Fruit fly (Drosophila melanogaster) S2 (cell line): ENCODE measurements around the gene CG32267.

Experiments
- CG8478 ChIP-seq: fragments of >200 bp; optimal IDR thresholded peaks from 2 replicates; lab custom pipeline; 2018
- CTCF ChIP-seq, 2 experiments: fragments of >200 bp; optimal IDR thresholded peaks; 2 replicates each; lab custom pipeline; 2018

The CG32267 gene

dm6 chr3L:3472063-3472528 is at the start of gene CG32267, which contains the start of gene CG42324:
TSS of gene CG32267 (minus strand) at chr3L:3472113.
TSS of gene CG42324 (plus strand) at chr3L:3472447.
- TF ChIP-seq CG8478 (lab: Kevin White, UChicago) (no peak), CTCF (optimal IDR thresholded peaks at IDR 0.05; lab: Kevin White, UChicago) (peak in 1 of 2 experiments; percentile 9)

dm6 chr3L:3518512-3519492 is 46.9 kb upstream of the CG32267 start:
- TF ChIP-seq CTCF (optimal IDR thresholded peaks at IDR 0.05; lab: Kevin White, UChicago) (no peak), CG8478 (lab: Kevin White, UChicago) (no peak)

DNA sequence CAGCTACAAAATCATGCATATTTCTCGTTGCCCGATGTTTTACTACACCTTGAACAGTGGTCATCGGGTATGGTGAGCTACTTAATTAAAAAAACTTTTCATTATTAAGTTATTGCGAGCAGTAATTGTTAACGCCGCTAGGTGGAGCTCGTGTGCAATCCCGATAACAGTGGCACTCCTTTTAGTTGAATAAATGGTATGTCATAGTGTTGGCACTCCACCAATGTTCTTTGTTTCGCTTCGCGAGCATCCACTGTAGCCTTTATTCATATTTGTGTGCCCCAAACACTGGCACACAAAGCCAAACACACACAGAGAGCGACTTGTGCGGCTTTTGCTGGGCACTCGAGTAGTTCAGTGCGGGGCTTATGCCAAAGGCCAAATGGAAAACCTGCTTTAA is 46.0 kb upstream of the CG32267 start:
- TF ChIP-seq CG8478 (lab: Kevin White, UChicago) (no peak), CTCF (optimal IDR thresholded peaks at IDR 0.05; lab: Kevin White, UChicago) (peak; percentile 67 to 71)

DNA sequence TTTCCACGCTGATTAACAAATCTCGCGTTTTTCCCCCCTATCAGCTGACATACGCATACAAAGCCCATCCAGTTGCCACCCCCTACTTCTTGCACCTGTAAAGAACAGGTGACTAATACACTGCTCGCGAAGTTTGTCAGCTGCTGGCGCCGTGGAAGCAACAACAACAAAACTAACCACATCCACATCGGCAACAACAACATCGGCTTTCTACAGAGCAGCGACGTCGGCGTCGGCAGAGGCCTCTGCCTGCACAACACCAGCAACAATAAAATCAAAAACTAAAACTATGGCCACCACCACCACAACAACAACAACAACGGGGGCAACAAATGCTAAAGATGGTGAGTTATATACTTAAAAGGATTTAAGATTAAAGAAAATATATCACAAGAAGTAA is 44.6 kb upstream of the CG32267 start:
- TF ChIP-seq CG8478 (lab: Kevin White, UChicago) (no peak), CTCF (optimal IDR thresholded peaks at IDR 0.05; lab: Kevin White, UChicago) (no peak)

DNA sequence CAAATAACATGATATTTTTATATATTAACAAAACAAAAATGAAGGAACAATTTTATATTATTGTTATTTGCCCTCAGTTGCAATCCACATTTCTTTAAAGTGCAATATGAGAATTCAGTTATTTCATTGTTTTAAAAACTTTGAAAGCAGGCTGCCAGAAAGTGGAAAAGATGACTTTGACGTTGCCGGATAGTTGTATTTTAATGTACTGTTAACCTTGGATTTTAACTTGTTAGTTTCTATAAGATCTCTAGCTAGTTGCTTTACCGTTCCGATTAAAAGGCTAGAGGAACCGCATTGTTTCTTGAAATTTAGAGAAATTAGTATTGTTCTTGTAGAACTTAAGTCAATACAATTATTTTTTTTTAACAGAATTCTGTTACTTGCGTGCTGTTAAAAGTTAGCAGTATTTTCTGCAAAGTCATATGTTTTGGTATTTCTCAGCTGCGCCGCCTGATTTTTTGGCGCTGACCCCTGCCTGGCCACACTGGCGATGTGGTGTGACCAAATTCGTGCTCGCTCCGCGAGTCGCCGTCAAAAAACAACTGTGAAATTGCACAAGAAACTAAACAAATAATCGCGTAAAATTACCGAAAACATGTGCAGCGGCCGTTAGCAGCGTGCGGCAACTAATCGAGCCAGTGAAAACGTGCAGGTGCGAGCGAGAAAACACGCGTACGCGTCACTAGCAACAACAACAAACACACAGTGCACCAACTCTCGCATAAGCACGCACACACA is 43.5 kb upstream of the CG32267 start, which contains the start of gene Eip63E:
Eip63E (plus strand) TSS at position 472 of the 741 bp plus-strand sequence.
- TF ChIP-seq CTCF (optimal IDR thresholded peaks at IDR 0.05; lab: Kevin White, UChicago) (peak in 1 of 2 experiments; percentile 10), CG8478 (lab: Kevin White, UChicago) (no peak)

dm6 chr3L:3514020-3514419 is 42.1 kb upstream of the CG32267 start:
- TF ChIP-seq CTCF (optimal IDR thresholded peaks at IDR 0.05; lab: Kevin White, UChicago) (no peak), CG8478 (lab: Kevin White, UChicago) (no peak)

- TF ChIP-seq CG8478 (lab: Kevin White, UChicago) (no peak), CTCF (optimal IDR thresholded peaks at IDR 0.05; lab: Kevin White, UChicago) (no peak)
These were observed 41.1 kb upstream of the CG32267 start for dm6 chr3L:3512998-3513397.

DNA sequence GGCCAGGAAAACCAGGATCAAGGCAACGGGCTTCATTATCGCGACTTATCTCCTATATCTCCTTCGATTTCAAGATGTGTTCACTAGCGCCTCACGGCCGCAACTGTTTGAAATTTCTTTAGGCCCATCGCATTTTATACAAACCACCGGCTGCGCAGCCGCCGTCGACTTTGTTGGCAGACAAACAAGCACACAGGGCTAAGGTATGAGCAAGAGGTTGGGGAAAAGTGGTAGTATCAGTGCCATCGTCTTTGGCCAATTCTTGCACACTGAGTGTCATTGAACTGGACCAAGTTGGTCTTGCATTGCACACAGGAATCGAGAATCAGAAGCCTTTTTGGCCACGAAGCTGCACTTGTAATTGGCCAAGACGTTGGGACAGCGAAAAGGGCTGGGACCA is 40.7 kb upstream of the CG32267 start, which contains the start of gene ImpE2:
ImpE2 (minus strand) TSS at position 115 of the 400 bp plus-strand sequence.
- TF ChIP-seq CTCF (optimal IDR thresholded peaks at IDR 0.05; lab: Kevin White, UChicago) (no peak), CG8478 (lab: Kevin White, UChicago) (no peak)

DNA sequence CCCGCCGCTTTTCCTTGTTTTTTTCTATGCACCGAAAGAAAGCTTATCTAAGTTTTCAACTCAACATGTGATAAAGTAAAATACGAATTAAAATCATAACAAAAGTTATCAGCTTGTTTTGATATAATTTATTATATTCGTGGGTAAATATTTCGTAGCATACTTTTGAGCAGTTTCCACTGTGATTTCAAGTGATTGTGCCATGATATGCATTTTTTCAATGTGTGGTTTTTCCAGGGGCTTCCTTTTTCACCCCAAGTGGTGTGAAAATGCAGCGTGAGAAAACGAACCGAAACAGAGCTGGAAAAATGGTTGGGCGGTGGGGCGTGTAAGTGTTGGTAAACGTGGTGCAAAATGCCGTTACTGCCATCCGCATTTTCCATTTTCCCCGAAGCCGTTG is 31.3 kb upstream of the CG32267 start:
- TF ChIP-seq CTCF (optimal IDR thresholded peaks at IDR 0.05; lab: Kevin White, UChicago): no peak
- no peak for TF ChIP-seq CG8478 (lab: Kevin White, UChicago)

DNA sequence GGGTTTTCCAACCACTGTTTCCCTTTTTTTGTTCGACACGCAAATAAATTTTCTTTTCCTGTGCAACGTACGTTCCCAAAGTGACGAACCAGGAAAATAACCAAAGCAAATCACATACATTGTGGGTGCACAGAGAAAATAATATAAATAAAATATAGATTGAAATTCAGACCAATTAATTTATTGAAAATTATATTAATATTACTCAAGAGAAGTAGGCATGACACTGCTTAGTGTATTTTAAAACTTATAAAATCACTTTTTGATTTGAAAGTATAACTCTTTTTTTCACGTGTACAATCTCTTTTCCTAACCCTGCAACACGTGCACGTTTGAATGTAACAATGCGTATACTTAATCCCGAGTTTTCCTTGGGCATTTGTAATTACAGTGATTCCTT is 24.7 kb upstream of the CG32267 start:
- no peak for TF ChIP-seq CG8478 (lab: Kevin White, UChicago)
- no peak for TF ChIP-seq CTCF (optimal IDR thresholded peaks at IDR 0.05; lab: Kevin White, UChicago)

dm6 chr3L:3492116-3492747 is 20.3 kb upstream of the CG32267 start:
- TF ChIP-seq CTCF (optimal IDR thresholded peaks at IDR 0.05; lab: Kevin White, UChicago) (peak in 1 of 2 experiments; percentile 10), CG8478 (lab: Kevin White, UChicago) (no peak)

DNA sequence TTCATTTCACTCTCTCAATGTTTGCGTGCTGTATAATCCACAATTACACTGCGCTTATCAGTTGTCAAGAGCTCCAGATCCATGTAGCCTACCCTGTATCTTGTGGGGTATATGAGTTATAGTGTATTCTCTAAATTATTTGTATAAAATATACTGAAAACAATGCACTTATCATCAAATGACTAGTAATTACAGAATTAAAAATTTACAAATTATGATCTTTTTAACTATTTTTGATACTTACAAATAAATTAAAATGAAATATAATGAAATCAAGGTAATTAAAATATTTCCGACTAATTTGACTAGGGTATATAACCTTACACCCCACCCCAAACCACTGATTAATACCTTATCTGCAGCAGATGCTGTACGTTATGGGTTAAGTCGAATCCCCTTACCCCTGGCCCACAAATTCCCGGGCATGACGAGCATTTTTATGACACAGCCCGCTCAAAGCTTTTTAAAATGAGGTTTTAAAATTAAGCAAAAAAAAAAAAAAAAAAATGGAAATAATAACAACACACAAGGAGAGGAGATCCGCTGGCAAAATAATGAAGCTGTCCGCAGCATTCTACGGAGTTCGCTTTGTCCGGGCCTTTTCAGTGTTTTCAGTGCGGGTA is 13.3 kb upstream of the CG32267 start:
- TF ChIP-seq CG8478 (lab: Kevin White, UChicago) (no peak), CTCF (optimal IDR thresholded peaks at IDR 0.05; lab: Kevin White, UChicago) (no peak)

DNA sequence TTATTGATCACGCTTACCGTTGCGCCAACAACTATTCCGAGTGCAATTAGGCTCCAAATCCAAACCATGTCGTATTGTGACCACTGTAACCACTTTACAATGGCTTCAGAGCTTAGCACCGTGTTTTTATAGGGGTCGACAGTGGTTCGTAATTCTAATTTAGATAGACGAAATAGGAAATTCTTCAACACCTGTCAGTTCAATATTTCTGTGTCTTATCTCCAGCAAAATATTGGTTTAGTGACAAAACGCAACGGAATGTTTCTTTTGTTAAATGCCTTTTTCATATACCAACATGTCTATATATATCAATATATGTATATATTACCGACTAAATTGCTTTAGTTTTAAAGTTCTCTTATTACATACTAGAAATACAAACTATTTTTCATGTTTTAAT is 12.6 kb upstream of the CG32267 start, which contains the start of gene CG43074:
CG43074 (minus strand) TSS at position 101 of the 400 bp plus-strand sequence.
- no peak for TF ChIP-seq CG8478 (lab: Kevin White, UChicago)
- no peak for TF ChIP-seq CTCF (optimal IDR thresholded peaks at IDR 0.05; lab: Kevin White, UChicago)
